Worm (Caenorhabditis elegans) whole organism, early embryonic: ENCODE measurements around the gene clx-1.

Source experiments
- F13C5.2 ChIP-seq: sonication (generic microtip); optimal IDR thresholded peaks from 2 replicates; lab custom pipeline; 2017; ENCODE audit warnings: mild to moderate bottlenecking, missing genetic modification characterization, inconsistent platforms, missing compliant biosample characterization
- aly-1 ChIP-seq: sonication (generic microtip); optimal IDR thresholded peaks from 2 replicates; lab custom pipeline; 2016; ENCODE audit warnings: missing genetic modification characterization, missing compliant biosample characterization
- ama-1 ChIP-seq: fragments of 150-350 bp; optimal IDR thresholded peaks from 2 replicates; lab custom pipeline; 2014
- ceh-13 ChIP-seq: fragments of 200-800 bp; sonication (Bioruptor generic); optimal IDR thresholded peaks from 2 replicates; lab custom pipeline; 2018; ENCODE audit warnings: mild to moderate bottlenecking, missing genetic modification characterization, missing compliant biosample characterization
- ceh-36 ChIP-seq: sonication (generic microtip); optimal IDR thresholded peaks from 2 replicates; lab custom pipeline; 2016; ENCODE audit warnings: missing genetic modification characterization, inconsistent platforms, missing compliant biosample characterization
- ets-7 ChIP-seq: sonication (generic microtip); optimal IDR thresholded peaks from 2 replicates; lab custom pipeline; 2016; ENCODE audit warnings: missing genotype, missing genetic modification characterization, missing compliant biosample characterization
- flt-1 ChIP-seq: fragments of 200-800 bp; sonication (Bioruptor generic); IDR thresholded peaks from 2 replicates; pipeline ENCODE4 v1.3.6; 2022; ENCODE audit warnings: missing genetic modification characterization, missing compliant biosample characterization
- hmbx-1 ChIP-seq: sonication (generic microtip); optimal IDR thresholded peaks from 2 replicates; lab custom pipeline; 2016; ENCODE audit warnings: mild to moderate bottlenecking, missing genetic modification characterization, missing compliant biosample characterization
- hmg-4 ChIP-seq: fragments of 200-800 bp; sonication (Bioruptor generic); optimal IDR thresholded peaks from 2 replicates; lab custom pipeline; 2018; ENCODE audit warnings: mild to moderate bottlenecking, missing genetic modification characterization, missing compliant biosample characterization
- hnd-1 ChIP-seq: sonication (generic microtip); optimal IDR thresholded peaks from 2 replicates; lab custom pipeline; 2016; ENCODE audit warnings: missing genetic modification characterization, missing compliant biosample characterization
- scrt-1 ChIP-seq: fragments of 200-800 bp; sonication (Bioruptor generic); IDR thresholded peaks from 2 replicates; pipeline ENCODE4 v1.3.6; 2022; ENCODE audit warnings: missing genetic modification characterization, missing compliant biosample characterization
- sea-1 ChIP-seq: fragments of 200-800 bp; sonication (Bioruptor generic); conservative IDR thresholded peaks from 2 replicates; pipeline ENCODE4 v1.3.6; 2022; ENCODE audit warnings: missing genetic modification characterization, missing compliant biosample characterization
- tbx-11 ChIP-seq: fragments of 200-800 bp; sonication (Bioruptor generic); IDR thresholded peaks from 2 replicates; pipeline ENCODE4 v1.3.6; 2022; ENCODE audit warnings: missing genetic modification characterization, missing compliant biosample characterization
- tra-4 ChIP-seq: sonication (generic microtip); optimal IDR thresholded peaks from 2 replicates; lab custom pipeline; 2017; ENCODE audit warnings: missing genetic modification characterization, missing compliant biosample characterization

DNA sequence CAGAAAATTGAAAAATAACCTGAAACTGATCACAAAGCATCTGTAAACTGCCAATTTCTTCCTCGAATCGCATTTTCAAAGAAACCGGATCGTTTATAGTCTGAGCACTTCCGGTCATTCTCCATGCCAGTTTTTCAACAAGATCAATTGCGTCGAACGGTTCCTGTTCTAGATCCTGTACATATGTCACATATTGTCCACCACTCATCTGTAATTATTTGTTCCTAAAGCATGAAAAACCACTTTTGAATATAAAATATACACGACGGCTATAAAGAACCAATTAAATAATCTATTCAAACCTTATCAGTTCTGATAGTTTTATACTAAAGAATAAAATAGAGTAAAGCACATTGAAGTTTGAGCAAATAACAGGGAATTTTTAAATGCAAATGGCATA is 47.8 kb downstream of the clx-1 start, which contains the start of gene sec-10:
- TF ChIP-seq sea-1 (GFP tag; lab: Robert Waterston, UW): no peak
- TF ChIP-seq F13C5.2 (tag; lab: Kevin White, UChicago): no peak
- no peak for TF ChIP-seq ama-1 (lab: Kevin White, UChicago)
- no peak for TF ChIP-seq tbx-11
- no peak for TF ChIP-seq scrt-1 (GFP tag; lab: Robert Waterston, UW)
- TF ChIP-seq hnd-1: no peak
- no peak for TF ChIP-seq hmg-4 (GFP tag; lab: Kevin White, UChicago)
- TF ChIP-seq ceh-36 (tag; lab: Kevin White, UChicago): no peak
- TF ChIP-seq hmbx-1 (tag; lab: Kevin White, UChicago): no peak
- no peak for TF ChIP-seq ets-7
- no peak for TF ChIP-seq tra-4
- TF ChIP-seq flt-1 (GFP tag; lab: Robert Waterston, UW): no peak
- no peak for TF ChIP-seq ceh-13
- TF ChIP-seq aly-1 (tag; lab: Kevin White, UChicago): no peak
